Worm (Caenorhabditis elegans): ENCODE data around the gene col-156.

Gene col-156

ce11 chrV:11445375-11445774, 4.8 kb downstream of the col-156 start (continued):
- no peak for TF ChIP-seq eyg-1 (tag; optimal IDR thresholded peaks at IDR 0.05)
- peak; percentile 7 for TF ChIP-seq sdc-2 (tag; optimal IDR thresholded peaks at IDR 0.05)
- TF ChIP-seq C08G9.2 (tag; optimal IDR thresholded peaks at IDR 0.05), result peak; percentile 17
- no peak for TF ChIP-seq ztf-16 (tag; optimal IDR thresholded peaks at IDR 0.05)
- no peak for TF ChIP-seq npax-4 (tag; optimal IDR thresholded peaks at IDR 0.05)
- no peak for TF ChIP-seq lim-6 (tag; optimal IDR thresholded peaks at IDR 0.05)
- TF ChIP-seq unc-3 (GFP tag; conservative IDR thresholded peaks at IDR 0.05), result no peak
- no peak for TF ChIP-seq unc-3 (tag; optimal IDR thresholded peaks at IDR 0.05)
- no peak for TF ChIP-seq elt-4 (tag; optimal IDR thresholded peaks at IDR 0.05)
- TF ChIP-seq tbx-2 (tag; optimal IDR thresholded peaks at IDR 0.05), result peak; percentile 39
- TF ChIP-seq hlh-6 (tag; optimal IDR thresholded peaks at IDR 0.05), result no peak

DNA sequence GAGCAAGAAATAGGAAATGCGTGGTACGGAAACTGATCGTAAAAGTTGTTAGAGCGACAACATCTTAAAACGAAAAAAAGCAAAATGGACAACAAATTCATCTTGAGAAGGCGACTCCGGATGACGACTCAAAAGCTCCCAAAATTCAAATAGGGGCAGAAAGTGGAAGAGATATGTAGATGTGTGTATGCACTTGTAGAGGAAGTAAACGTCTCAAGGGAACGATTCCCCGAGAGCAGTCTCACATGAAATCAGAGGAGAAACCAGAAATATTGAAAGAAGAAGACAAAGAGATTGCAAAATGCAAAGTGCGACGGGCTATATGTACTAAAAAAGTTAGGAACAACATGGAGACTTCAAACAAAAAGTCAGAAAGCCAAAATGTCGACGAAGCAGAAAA, 6.7 kb downstream of the col-156 start, which contains the start of gene F57B7.2:
Gene F57B7.2 (minus strand): TSS at position 101 of the 400 bp plus-strand sequence.
- no peak for TF ChIP-seq ceh-45 (GFP tag; IDR thresholded peaks at IDR 0.05)
- no peak for TF ChIP-seq unc-3 (GFP tag; conservative IDR thresholded peaks at IDR 0.05)
- TF ChIP-seq unc-3 (tag; optimal IDR thresholded peaks at IDR 0.05), result no peak
- TF ChIP-seq tbx-7 (tag; optimal IDR thresholded peaks at IDR 0.05), result no peak
- TF ChIP-seq nhr-232 (tag; optimal IDR thresholded peaks at IDR 0.05), result no peak

ce11 chrV:11439202-11439601, 11.0 kb downstream of the col-156 start:
- TF ChIP-seq K09A11.1 (tag; optimal IDR thresholded peaks at IDR 0.05; ENCODE audit: insufficient read depth), result no peak
- TF ChIP-seq rnt-1 (tag; optimal IDR thresholded peaks at IDR 0.05), result no peak
- TF ChIP-seq madf-2 (tag; optimal IDR thresholded peaks at IDR 0.05), result no peak
- no peak for TF ChIP-seq hlh-6 (tag; optimal IDR thresholded peaks at IDR 0.05)
- no peak for TF ChIP-seq mec-3 (tag; optimal IDR thresholded peaks at IDR 0.05; ENCODE audit: borderline replicate concordance)
- TF ChIP-seq sox-2 (GFP tag; IDR thresholded peaks at IDR 0.05), result no peak
- TF ChIP-seq ceh-34 (tag; optimal IDR thresholded peaks at IDR 0.05), result no peak
- TF ChIP-seq ahr-1 (tag; optimal IDR thresholded peaks at IDR 0.05), result no peak
- TF ChIP-seq tbx-2 (tag; optimal IDR thresholded peaks at IDR 0.05), result no peak
- TF ChIP-seq ref-2 (tag; optimal IDR thresholded peaks at IDR 0.05), result no peak
- TF ChIP-seq eyg-1 (tag; optimal IDR thresholded peaks at IDR 0.05), result no peak

DNA sequence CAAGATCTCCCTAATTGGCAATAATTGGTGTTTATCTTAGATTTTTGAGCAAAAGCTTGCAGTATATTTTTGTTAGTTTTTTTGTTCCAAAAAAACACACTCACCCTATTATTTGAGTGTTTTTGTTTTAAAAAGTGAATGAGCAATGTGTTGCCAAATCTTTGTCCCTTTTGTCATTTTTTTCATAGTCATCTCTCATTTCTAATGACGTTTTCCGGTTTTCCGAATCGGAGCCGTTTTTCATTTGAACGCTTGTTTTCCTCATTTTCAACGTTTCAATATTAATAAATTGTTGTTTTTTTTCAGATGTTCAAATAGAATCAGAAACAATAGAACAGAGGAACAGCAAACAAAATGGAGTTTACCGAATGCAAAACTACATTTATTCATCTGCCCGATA, 11.7 kb downstream of the col-156 start, which contains the start of gene dmsr-1:
Gene dmsr-1 (plus strand): TSS at position 301 of the 400 bp plus-strand sequence.
- TF ChIP-seq elt-2 (tag; optimal IDR thresholded peaks at IDR 0.05) (no peak), tbx-2 (tag; optimal IDR thresholded peaks at IDR 0.05) (no peak), pag-3 (tag; optimal IDR thresholded peaks at IDR 0.05; ENCODE audit: borderline replicate concordance) (no peak), ceh-22 (tag; optimal IDR thresholded peaks at IDR 0.05) (no peak), ceh-2 (tag; optimal IDR thresholded peaks at IDR 0.05) (no peak), zip-5 (tag; optimal IDR thresholded peaks at IDR 0.05) (no peak), unc-3 (GFP tag; conservative IDR thresholded peaks at IDR 0.05) (no peak), unc-3 (tag; optimal IDR thresholded peaks at IDR 0.05) (no peak), T23F11.4 (GFP tag; optimal IDR thresholded peaks at IDR 0.05) (no peak), C08G9.2 (tag; optimal IDR thresholded peaks at IDR 0.05) (no peak), hlh-13 (GFP tag; optimal IDR thresholded peaks at IDR 0.05) (no peak), fkh-6 (tag; optimal IDR thresholded peaks at IDR 0.05) (no peak), ceh-14 (tag; optimal IDR thresholded peaks at IDR 0.05) (no peak), ceh-31 (tag; optimal IDR thresholded peaks at IDR 0.05) (no peak), hlh-6 (tag; optimal IDR thresholded peaks at IDR 0.05) (no peak), odd-2 (tag; optimal IDR thresholded peaks at IDR 0.05) (no peak), ceh-6 (GFP tag; optimal IDR thresholded peaks at IDR 0.05) (no peak), syd-9 (tag; optimal IDR thresholded peaks at IDR 0.05) (no peak)

DNA sequence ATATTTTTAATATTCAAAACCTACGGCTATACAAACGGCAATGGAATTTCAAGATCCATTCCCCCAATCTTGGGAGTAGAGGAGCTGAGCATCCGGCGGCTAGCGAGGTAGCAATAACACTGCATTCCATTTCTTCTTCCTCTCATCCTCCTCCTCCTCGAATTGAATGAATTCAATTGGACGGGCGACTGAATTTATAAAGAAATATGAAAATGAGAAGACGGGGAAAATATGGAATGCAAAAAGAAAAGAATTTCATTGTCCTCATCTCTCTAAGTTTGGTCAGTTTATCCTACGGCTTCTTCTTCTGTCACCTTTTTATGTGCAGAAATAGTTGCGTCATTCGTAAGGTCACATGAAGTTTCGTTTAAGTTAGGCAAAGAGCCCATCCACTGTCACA, 13.8 kb downstream of the col-156 start:
- no peak for TF ChIP-seq pha-4 (tag; optimal IDR thresholded peaks at IDR 0.05)
- TF ChIP-seq unc-42 (tag; optimal IDR thresholded peaks at IDR 0.05), result peak; percentile 39
- no peak for TF ChIP-seq che-1 (tag; optimal IDR thresholded peaks at IDR 0.05)

All from whole organism, late embryonic.